Worm (Caenorhabditis elegans) whole organism, L4 larva: ENCODE data around the gene C16A3.2.
A peak's percentile ranks its signal among the peaks of the same experiment; 100 is the strongest.

Source experiments
- F10B5.3 ChIP-seq: sonication (generic microtip); optimal IDR thresholded peaks from 2 replicates; lab custom pipeline; 2016; ENCODE audit warnings: mild to moderate bottlenecking, missing genetic modification characterization, missing compliant biosample characterization
- F37D6.2 ChIP-seq: sonication (generic microtip); optimal IDR thresholded peaks from 2 replicates; lab custom pipeline; 2016; ENCODE audit warnings: mild to moderate bottlenecking, missing genetic modification characterization, missing compliant biosample characterization
- F44E2.7 ChIP-seq: fragments of 200-800 bp; sonication (Bioruptor generic); IDR thresholded peaks from 2 replicates; pipeline ENCODE4 v2.1.2; 2022; ENCODE audit warnings: missing genetic modification characterization, missing compliant biosample characterization
- F49E8.2 ChIP-seq: sonication (generic microtip); optimal IDR thresholded peaks from 2 replicates; lab custom pipeline; 2016; ENCODE audit warnings: missing compliant biosample characterization, mild to moderate bottlenecking, missing genetic modification characterization, borderline replicate concordance
- T20F7.1 ChIP-seq: fragments of 200-800 bp; sonication (Bioruptor generic); optimal IDR thresholded peaks from 2 replicates; lab custom pipeline; 2018; ENCODE audit warnings: mild to moderate bottlenecking, missing genetic modification characterization, missing compliant biosample characterization
- Y5F2A.4 ChIP-seq: fragments of 200-800 bp; sonication (Bioruptor generic); optimal IDR thresholded peaks from 2 replicates; lab custom pipeline; 2018; ENCODE audit warnings: mild to moderate bottlenecking, missing genetic modification characterization, missing compliant biosample characterization
- Y75B8A.6 ChIP-seq: fragments of 200-800 bp; sonication (Bioruptor generic); IDR thresholded peaks from 2 replicates; pipeline ENCODE4 v1.3.6; 2022; ENCODE audit warnings: missing genetic modification reagents, missing genetic modification characterization, missing compliant biosample characterization
- ZK546.5 ChIP-seq, 2 experiments: sonication (generic microtip); optimal IDR thresholded peaks; 2 replicates each; lab custom pipeline; 2017; ENCODE audit warnings: missing biosample characterization in 2 of 2, missing genetic modification characterization in 2 of 2
- ceh-28 ChIP-seq: fragments of 150-350 bp; optimal IDR thresholded peaks from 2 replicates; lab custom pipeline; 2014; ENCODE audit warnings: missing biosample characterization, missing genetic modification reagents, missing genetic modification characterization
- ceh-32 ChIP-seq: sonication (generic microtip); optimal IDR thresholded peaks from 2 replicates; lab custom pipeline; 2016; ENCODE audit warnings: mild to moderate bottlenecking, missing genetic modification characterization, missing compliant biosample characterization; ENCODE audit not compliant: poor library complexity
- ctbp-1 ChIP-seq: fragments of 200-800 bp; sonication (Bioruptor generic); IDR thresholded peaks from 2 replicates; pipeline ENCODE4 v1.3.6; 2022; ENCODE audit warnings: missing genetic modification reagents, missing genetic modification characterization, missing compliant biosample characterization
- daf-12 ChIP-seq: fragments of 150-350 bp; optimal IDR thresholded peaks from 2 replicates; lab custom pipeline; 2014; ENCODE audit warnings: missing biosample characterization, missing genetic modification reagents, missing genetic modification characterization
- daf-19 ChIP-seq: fragments of 200-800 bp; sonication (Bioruptor generic); conservative IDR thresholded peaks from 2 replicates; pipeline ENCODE4 v1.3.6; 2022; ENCODE audit warnings: missing genetic modification characterization, missing compliant biosample characterization
- daf-8 ChIP-seq: fragments of 200-800 bp; sonication (Bioruptor generic); IDR thresholded peaks from 2 replicates; pipeline ENCODE4 v1.3.6; 2022; ENCODE audit warnings: missing genetic modification characterization, missing compliant biosample characterization
- dmd-6 ChIP-seq: fragments of 200-800 bp; sonication (Bioruptor generic); IDR thresholded peaks from 2 replicates; pipeline ENCODE4 v1.3.6; 2022; ENCODE audit warnings: missing genetic modification reagents, missing genetic modification characterization, missing compliant biosample characterization
- dve-1 ChIP-seq: sonication (generic microtip); optimal IDR thresholded peaks from 2 replicates; lab custom pipeline; 2017; ENCODE audit warnings: antibody characterized with exemption, mild to moderate bottlenecking, missing genetic modification characterization, missing compliant biosample characterization; ENCODE audit not compliant: insufficient read depth
- egl-27 ChIP-seq: sonication (generic microtip); optimal IDR thresholded peaks from 3 replicates; lab custom pipeline; 2017; ENCODE audit warnings: missing biosample characterization, missing genetic modification reagents, missing genetic modification characterization
- fkh-10 ChIP-seq: fragments of 150-350 bp; optimal IDR thresholded peaks from 2 replicates; lab custom pipeline; 2014; ENCODE audit warnings: missing biosample characterization, missing genetic modification reagents, missing genetic modification characterization
- gei-8 ChIP-seq: fragments of 200-800 bp; sonication (Bioruptor generic); optimal IDR thresholded peaks from 2 replicates; lab custom pipeline; 2018; ENCODE audit warnings: mild to moderate bottlenecking, missing genetic modification characterization, missing compliant biosample characterization
- hlh-11 ChIP-seq: fragments of 200-800 bp; sonication (Bioruptor generic); optimal IDR thresholded peaks from 2 replicates; lab custom pipeline; 2018; ENCODE audit warnings: mild to moderate bottlenecking, missing genetic modification characterization, missing compliant biosample characterization
- jun-1 ChIP-seq: fragments of 150-350 bp; optimal IDR thresholded peaks from 2 replicates; lab custom pipeline; 2014; ENCODE audit warnings: missing biosample characterization, missing genetic modification reagents, missing genetic modification characterization
- lim-7 ChIP-seq: fragments of 200-800 bp; sonication (Bioruptor generic); IDR thresholded peaks from 2 replicates; pipeline ENCODE4 v1.3.6; 2022; ENCODE audit warnings: missing genetic modification characterization, missing compliant biosample characterization
- lin-1 ChIP-seq: fragments of 200-800 bp; sonication (Bioruptor generic); IDR thresholded peaks from 2 replicates; pipeline ENCODE4 v1.3.6; 2022; ENCODE audit warnings: missing genetic modification reagents, missing genetic modification characterization, missing compliant biosample characterization
- lin-15B ChIP-seq: fragments of 150-350 bp; sonication (generic microtip); optimal IDR thresholded peaks from 3 replicates; lab custom pipeline; 2014; ENCODE audit warnings: missing biosample characterization, missing genetic modification characterization
- lin-29 ChIP-seq: fragments of 200-800 bp; sonication (Bioruptor generic); IDR thresholded peaks from 2 replicates; pipeline ENCODE4 v1.3.6; 2022; ENCODE audit warnings: missing genetic modification reagents, missing genetic modification characterization, missing compliant biosample characterization
- lin-38 ChIP-seq: fragments of 200-800 bp; sonication (Bioruptor generic); IDR thresholded peaks from 2 replicates; pipeline ENCODE4 v1.3.6; 2022; ENCODE audit warnings: missing genetic modification reagents, missing genetic modification characterization, missing compliant biosample characterization
- lin-39 ChIP-seq: fragments of 150-350 bp; optimal IDR thresholded peaks from 2 replicates; lab custom pipeline; 2014; ENCODE audit warnings: missing biosample characterization, missing genetic modification reagents, missing genetic modification characterization
- lir-3 ChIP-seq: sonication (generic microtip); optimal IDR thresholded peaks from 2 replicates; lab custom pipeline; 2016; ENCODE audit warnings: mild to moderate bottlenecking, missing genetic modification characterization, missing compliant biosample characterization
- lsy-2 ChIP-seq, 2 experiments: fragments of 150-350 bp in 1 of 2; sonication (generic microtip) in 1 of 2; optimal IDR thresholded peaks; 2 replicates each; lab custom pipeline; 2014 to 2017; ENCODE audit warnings: missing biosample characterization in 2 of 2, missing genetic modification characterization in 2 of 2
- madf-5 ChIP-seq, 2 experiments: fragments of 200-800 bp; sonication (Bioruptor generic); IDR thresholded peaks; 2 replicates each; pipeline ENCODE4 v1.3.6; 2022; ENCODE audit warnings: missing compliant biosample characterization in 2 of 2, missing genetic modification characterization in 2 of 2
- mxl-2 ChIP-seq: fragments of 200-800 bp; sonication (Bioruptor generic); conservative IDR thresholded peaks from 2 replicates; pipeline ENCODE4 v1.3.6; 2022; ENCODE audit warnings: missing genetic modification reagents, missing genetic modification characterization, missing compliant biosample characterization
- mxl-3 ChIP-seq: fragments of 200-800 bp; sonication (Bioruptor generic); optimal IDR thresholded peaks from 2 replicates; lab custom pipeline; 2018; ENCODE audit warnings: mild to moderate bottlenecking, missing genetic modification characterization, missing compliant biosample characterization
- nhr-102 ChIP-seq: sonication (generic microtip); optimal IDR thresholded peaks from 2 replicates; lab custom pipeline; 2016; ENCODE audit warnings: mild to moderate bottlenecking, missing genetic modification characterization, moderate library complexity, missing compliant biosample characterization
- nhr-11 ChIP-seq: fragments of 150-350 bp; optimal IDR thresholded peaks from 2 replicates; lab custom pipeline; 2014; ENCODE audit warnings: missing biosample characterization, missing genetic modification characterization
- nhr-25 ChIP-seq: sonication (generic microtip); optimal IDR thresholded peaks from 2 replicates; lab custom pipeline; 2017; ENCODE audit warnings: missing genetic modification characterization, mild to moderate bottlenecking, missing compliant biosample characterization, antibody characterized with exemption, moderate library complexity, borderline replicate concordance; ENCODE audit not compliant: insufficient read depth
- nhr-28 ChIP-seq: fragments of 150-350 bp; optimal IDR thresholded peaks from 2 replicates; lab custom pipeline; 2014; ENCODE audit warnings: missing biosample characterization, missing genetic modification characterization
- nhr-6 ChIP-seq: fragments of 150-350 bp; optimal IDR thresholded peaks from 2 replicates; lab custom pipeline; 2014; ENCODE audit warnings: missing biosample characterization, missing genetic modification characterization
- nhr-77 ChIP-seq: fragments of 150-350 bp; optimal IDR thresholded peaks from 2 replicates; lab custom pipeline; 2014; ENCODE audit warnings: missing biosample characterization, missing genetic modification characterization
- pha-4 ChIP-seq, 2 experiments: fragments of 150-350 bp in 1 of 2; fragments of 200-800 bp in 1 of 2; sonication (Bioruptor generic) in 1 of 2; IDR thresholded peaks in 1 of 2; optimal IDR thresholded peaks in 1 of 2; 2 replicates each; pipeline versions ENCODE4 v1.3.6 to Lab custom; 2014 to 2022; ENCODE audit warnings: missing genetic modification characterization in 2 of 2, missing genetic modification reagents in 2 of 2, missing biosample characterization in 1 of 2, missing compliant biosample characterization in 1 of 2
- php-3 ChIP-seq: fragments of 200-800 bp; sonication (Bioruptor generic); IDR thresholded peaks from 2 replicates; pipeline ENCODE4 v1.3.6; 2022; ENCODE audit warnings: missing genetic modification reagents, missing genetic modification characterization, missing compliant biosample characterization
- rbr-2 ChIP-seq: sonication (generic microtip); optimal IDR thresholded peaks from 2 replicates; lab custom pipeline; 2016; ENCODE audit warnings: missing genotype, missing genetic modification characterization, missing compliant biosample characterization
- set-16 ChIP-seq: fragments of 200-800 bp; sonication (Bioruptor generic); IDR thresholded peaks from 2 replicates; pipeline ENCODE4 v1.3.6; 2022; ENCODE audit warnings: missing genetic modification reagents, missing genetic modification characterization, missing compliant biosample characterization
- snpc-4 ChIP-seq: fragments of 150-350 bp; optimal IDR thresholded peaks from 2 replicates; lab custom pipeline; 2014; ENCODE audit warnings: missing biosample characterization, missing genetic modification characterization
- spr-1 ChIP-seq: sonication (generic microtip); optimal IDR thresholded peaks from 2 replicates; lab custom pipeline; 2016; ENCODE audit warnings: mild to moderate bottlenecking, missing genetic modification characterization, missing compliant biosample characterization
- vab-7 ChIP-seq: fragments of 200-800 bp; sonication (Bioruptor generic); IDR thresholded peaks from 2 replicates; pipeline ENCODE4 v1.3.6; 2022; ENCODE audit warnings: missing genetic modification reagents, missing genetic modification characterization, missing compliant biosample characterization
- zag-1 ChIP-seq: fragments of 150-350 bp; optimal IDR thresholded peaks from 2 replicates; lab custom pipeline; 2014; ENCODE audit warnings: missing biosample characterization, missing genetic modification characterization
- zfp-2 ChIP-seq: sonication (generic microtip); optimal IDR thresholded peaks from 2 replicates; lab custom pipeline; 2016; ENCODE audit warnings: mild to moderate bottlenecking, missing genetic modification characterization, missing compliant biosample characterization
- zfp-3 ChIP-seq: fragments of 200-800 bp; sonication (Bioruptor generic); conservative IDR thresholded peaks from 2 replicates; pipeline ENCODE4 v1.3.6; 2022; ENCODE audit warnings: missing genetic modification reagents, missing genetic modification characterization, missing compliant biosample characterization
- zip-2 ChIP-seq: fragments of 150-350 bp; optimal IDR thresholded peaks from 2 replicates; lab custom pipeline; 2014; ENCODE audit warnings: missing biosample characterization, missing genetic modification characterization
- ztf-7 ChIP-seq: fragments of 150-350 bp; optimal IDR thresholded peaks from 2 replicates; lab custom pipeline; 2014; ENCODE audit warnings: missing biosample characterization, missing genetic modification characterization

C16A3.2 gene

ce11 chrIII:6361560-6361959, 28.1 kb upstream of the C16A3.2 start (continued):
- no peak for TF ChIP-seq mxl-3 (GFP tag; lab: Kevin White, UChicago)
- peak; percentile 88 for TF ChIP-seq dve-1
- peak; percentile 52 for TF ChIP-seq nhr-6 (tag; lab: Kevin White, UChicago)
- no peak for TF ChIP-seq lir-3 (tag; lab: Kevin White, UChicago)
- no peak for TF ChIP-seq jun-1 (tag; lab: Kevin White, UChicago)
- TF ChIP-seq T20F7.1 (GFP tag; lab: Kevin White, UChicago): peak; percentile 46
- no peak for TF ChIP-seq egl-27 (tag; lab: Kevin White, UChicago)
- peak; percentile 4 for TF ChIP-seq ztf-7 (tag; lab: Kevin White, UChicago)
- no peak for TF ChIP-seq fkh-10 (GFP tag; lab: Kevin White, UChicago)
- TF ChIP-seq daf-12 (tag; lab: Kevin White, UChicago): no peak
- no peak for TF ChIP-seq F44E2.7 (GFP tag; lab: Robert Waterston, UW)
- TF ChIP-seq gei-8: no peak
- TF ChIP-seq F49E8.2 (tag; lab: Kevin White, UChicago): no peak
- no peak for TF ChIP-seq lin-39
- TF ChIP-seq F10B5.3: no peak
- no peak for TF ChIP-seq lim-7 (GFP tag; lab: Robert Waterston, UW)
- no peak for TF ChIP-seq spr-1 (tag; lab: Kevin White, UChicago)
- no peak for TF ChIP-seq daf-8 (GFP tag; lab: Robert Waterston, UW)
- TF ChIP-seq lin-1 (GFP tag; lab: Robert Waterston, UW): peak; percentile 55; the same call in 1 of the 2 replicates
- TF ChIP-seq F37D6.2 (tag; lab: Kevin White, UChicago): no peak
- no peak for TF ChIP-seq ctbp-1 (GFP tag; lab: Robert Waterston, UW)
- no peak for TF ChIP-seq zag-1
- peak; percentile 25 for TF ChIP-seq zip-2 (tag; lab: Kevin White, UChicago)
- peak; percentile 61; the same call in 1 of the 2 replicates for TF ChIP-seq php-3 (GFP tag; lab: Robert Waterston, UW)
- TF ChIP-seq hlh-11 (tag; lab: Kevin White, UChicago): peak; percentile 89
- no peak for TF ChIP-seq lin-29 (GFP tag; lab: Robert Waterston, UW)
- TF ChIP-seq nhr-11 (tag; lab: Kevin White, UChicago): no peak
- no peak for TF ChIP-seq mxl-2 (GFP tag; lab: Robert Waterston, UW)
- no peak for TF ChIP-seq zfp-3 (GFP tag; lab: Robert Waterston, UW)
- TF ChIP-seq nhr-28 (tag; lab: Kevin White, UChicago): peak; percentile 84
- TF ChIP-seq dmd-6 (GFP tag; lab: Robert Waterston, UW): peak; percentile 93
- TF ChIP-seq nhr-25: no peak
- TF ChIP-seq pha-4 (GFP tag; IDR thresholded peaks at IDR 0.05; lab: Robert Waterston, UW): no peak
- TF ChIP-seq pha-4 (tag; optimal IDR thresholded peaks at IDR 0.05; lab: Kevin White, UChicago): no peak
- TF ChIP-seq ZK546.5 (tag; optimal IDR thresholded peaks at IDR 0.05; lab: Kevin White, UChicago): no peak
- peak; percentile 25 to 34 for TF ChIP-seq lsy-2 (tag; optimal IDR thresholded peaks at IDR 0.05; lab: Kevin White, UChicago)
- TF ChIP-seq Y75B8A.6 (GFP tag; lab: Robert Waterston, UW): no peak
- TF ChIP-seq madf-5 (GFP tag; IDR thresholded peaks at IDR 0.05; lab: Robert Waterston, UW): no peak

ce11 chrIII:6362323-6362922, 27.2 kb upstream of the C16A3.2 start:
- TF ChIP-seq Y5F2A.4 (no peak), hlh-11 (tag; lab: Kevin White, UChicago) (peak; percentile 71), set-16 (GFP tag; lab: Robert Waterston, UW) (no peak), rbr-2 (tag; lab: Kevin White, UChicago) (no peak), vab-7 (no peak), snpc-4 (tag; lab: Kevin White, UChicago) (no peak), nhr-25 (peak; percentile 25), ceh-28 (tag; lab: Kevin White, UChicago) (no peak), lin-15B (tag; lab: Kevin White, UChicago) (no peak), nhr-11 (tag; lab: Kevin White, UChicago) (peak; percentile 28), lin-38 (GFP tag; lab: Robert Waterston, UW) (0 out of 2 replicates have a peak, but pooled peaks have one; percentile 12), nhr-102 (tag; lab: Kevin White, UChicago) (peak; percentile 11), ceh-32 (no peak), nhr-6 (tag; lab: Kevin White, UChicago) (no peak), jun-1 (tag; lab: Kevin White, UChicago) (no peak), zfp-2 (tag; lab: Kevin White, UChicago) (no peak), nhr-77 (tag; lab: Kevin White, UChicago) (no peak), daf-19 (GFP tag; lab: Robert Waterston, UW) (0 out of 2 replicates have a peak, but pooled peaks have one; percentile 25)
